Worm (Caenorhabditis elegans) whole organism, L2 larva: ENCODE data around the gene fbxa-201.

ENCODE experiments used
- fos-1 ChIP-seq: fragments of 150-350 bp; optimal IDR thresholded peaks from 2 replicates; lab custom pipeline; 2014; ENCODE audit warnings: missing biosample characterization, missing genetic modification characterization
- lin-39 ChIP-seq: fragments of 150-350 bp; optimal IDR thresholded peaks from 2 replicates; lab custom pipeline; 2014; ENCODE audit warnings: missing biosample characterization, missing genetic modification reagents, missing genetic modification characterization
- mab-5 ChIP-seq: fragments of 150-350 bp; optimal IDR thresholded peaks from 2 replicates; lab custom pipeline; 2014; ENCODE audit warnings: missing biosample characterization, missing genetic modification characterization
- nhr-11 ChIP-seq: fragments of 150-350 bp; optimal IDR thresholded peaks from 2 replicates; lab custom pipeline; 2014; ENCODE audit warnings: missing biosample characterization, missing genetic modification characterization
- nhr-21 ChIP-seq: fragments of 150-350 bp; optimal IDR thresholded peaks from 2 replicates; lab custom pipeline; 2014; ENCODE audit warnings: missing biosample characterization, missing genetic modification characterization
- nhr-25 ChIP-seq: fragments of 150-350 bp; sonication (generic microtip); optimal IDR thresholded peaks from 3 replicates; lab custom pipeline; 2014; ENCODE audit warnings: missing biosample characterization, missing genetic modification characterization
- nhr-6 ChIP-seq: fragments of 150-350 bp; optimal IDR thresholded peaks from 2 replicates; lab custom pipeline; 2014; ENCODE audit warnings: missing biosample characterization, missing genetic modification characterization
- skn-1 ChIP-seq: sonication (generic microtip); optimal IDR thresholded peaks from 2 replicates; lab custom pipeline; 2017; ENCODE audit warnings: missing biosample characterization, missing genetic modification characterization
- unc-39 ChIP-seq: fragments of 150-350 bp; optimal IDR thresholded peaks from 2 replicates; lab custom pipeline; 2014; ENCODE audit warnings: missing biosample characterization, missing genetic modification characterization
- unc-62 ChIP-seq: fragments of 150-350 bp; optimal IDR thresholded peaks from 2 replicates; lab custom pipeline; 2014; ENCODE audit warnings: missing biosample characterization, missing genetic modification reagents, missing genetic modification characterization
- ztf-4 ChIP-seq: fragments of 150-350 bp; optimal IDR thresholded peaks from 2 replicates; lab custom pipeline; 2014; ENCODE audit warnings: missing biosample characterization, missing genetic modification characterization

DNA sequence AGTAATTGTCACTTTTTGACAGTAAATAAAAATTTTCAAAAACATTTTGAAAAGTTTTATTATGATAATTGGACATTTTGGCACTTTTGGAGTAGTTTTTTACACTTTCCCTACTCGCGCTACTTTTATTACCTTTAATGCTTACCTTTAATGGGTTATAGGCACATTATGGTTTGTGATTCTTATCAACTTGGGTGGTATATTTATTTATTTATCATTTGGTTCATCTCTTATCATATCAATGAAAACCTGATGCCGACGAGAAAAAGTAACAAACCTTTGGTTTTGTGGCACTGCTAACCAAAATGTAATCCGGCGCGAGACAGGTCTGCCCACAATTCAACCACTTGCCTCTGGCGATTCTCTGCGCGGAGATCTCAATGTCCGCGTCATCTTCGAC lies 23.2 kb downstream of the fbxa-201 start:
- TF ChIP-seq nhr-25 (tag; lab: Kevin White, UChicago) = no peak
- no peak for TF ChIP-seq nhr-6
- TF ChIP-seq mab-5 (tag; lab: Kevin White, UChicago) = no peak
- no peak for TF ChIP-seq unc-39 (tag; lab: Kevin White, UChicago)
- no peak for TF ChIP-seq skn-1
- no peak for TF ChIP-seq fos-1 (tag; lab: Kevin White, UChicago)
- no peak for TF ChIP-seq lin-39 (tag; lab: Kevin White, UChicago)
- TF ChIP-seq ztf-4 (tag; lab: Kevin White, UChicago) = no peak
- no peak for TF ChIP-seq unc-62 (GFP tag; lab: Kevin White, UChicago)
- TF ChIP-seq nhr-21 (tag; lab: Kevin White, UChicago) = no peak
- TF ChIP-seq nhr-11 (tag; lab: Kevin White, UChicago) = no peak
